Worm (Caenorhabditis elegans) whole organism, late embryonic: ENCODE data around the gene atg-3.

Experiments
- C38D4.7 ChIP-seq: fragments of 200-800 bp; sonication (Bioruptor generic); optimal IDR thresholded peaks from 2 replicates; lab custom pipeline; 2018; ENCODE audit warnings: mild to moderate bottlenecking, missing genetic modification characterization, moderate library complexity, missing compliant biosample characterization
- ceh-18 ChIP-seq: sonication (generic microtip); optimal IDR thresholded peaks from 2 replicates; lab custom pipeline; 2016; ENCODE audit warnings: missing genetic modification characterization, missing compliant biosample characterization
- ceh-45 ChIP-seq: fragments of 200-800 bp; sonication (Bioruptor generic); IDR thresholded peaks from 2 replicates; pipeline ENCODE4 v1.3.6; 2022; ENCODE audit warnings: missing genetic modification reagents, missing genetic modification characterization, missing compliant biosample characterization
- hlh-13 ChIP-seq: fragments of 200-800 bp; sonication (Bioruptor generic); optimal IDR thresholded peaks from 2 replicates; lab custom pipeline; 2018; ENCODE audit warnings: mild to moderate bottlenecking, missing genetic modification characterization, missing compliant biosample characterization
- lin-11 ChIP-seq: fragments of 200-800 bp; sonication (Bioruptor generic); optimal IDR thresholded peaks from 2 replicates; lab custom pipeline; 2018; ENCODE audit warnings: mild to moderate bottlenecking, missing genetic modification characterization, missing compliant biosample characterization
- pag-3 ChIP-seq: sonication (generic microtip); optimal IDR thresholded peaks from 2 replicates; lab custom pipeline; 2016; ENCODE audit warnings: missing compliant biosample characterization, missing genetic modification characterization, borderline replicate concordance
- unc-42 ChIP-seq: sonication (generic microtip); optimal IDR thresholded peaks from 2 replicates; lab custom pipeline; 2016; ENCODE audit warnings: missing genotype, missing genetic modification characterization, missing compliant biosample characterization

The atg-3 gene

DNA sequence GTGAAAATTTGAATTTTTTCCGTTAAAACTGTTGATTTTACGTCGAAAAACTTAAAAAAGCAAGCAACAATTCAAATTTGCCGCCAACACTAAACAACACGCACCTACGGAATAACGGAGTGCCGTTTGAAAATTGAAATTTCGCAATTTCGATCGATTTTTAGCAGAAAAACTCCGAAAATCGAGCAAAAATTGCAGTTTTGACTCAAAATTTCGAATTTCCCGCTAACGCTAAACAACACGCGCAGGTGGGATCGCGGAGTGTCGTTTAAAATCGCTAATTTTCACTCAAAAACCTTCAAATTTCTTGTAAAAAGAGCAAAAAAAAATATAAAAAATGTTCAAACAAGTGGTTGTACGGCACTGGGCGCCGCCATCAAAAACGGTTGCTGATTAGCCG, 48.2 kb downstream of the atg-3 start:
- no peak for TF ChIP-seq C38D4.7
- no peak for TF ChIP-seq ceh-18 (tag; lab: Kevin White, UChicago)
- no peak for TF ChIP-seq ceh-45
- no peak for TF ChIP-seq pag-3 (tag; lab: Kevin White, UChicago)
- TF ChIP-seq lin-11 (tag; lab: Kevin White, UChicago): no peak
- no peak for TF ChIP-seq hlh-13 (GFP tag; lab: Kevin White, UChicago)
- no peak for TF ChIP-seq unc-42
